Fruit fly (Drosophila melanogaster): Measurements from ENCODE around the gene CHOp24.
A peak's percentile ranks its signal among the peaks of the same experiment; 100 is the strongest.

The CHOp24 gene

dm6 chrX:4493192-4493900, 47.4 kb upstream of the CHOp24 start:
- TF ChIP-seq svp (GFP tag) (peak; percentile 73), Hr39 (GFP tag; optimal IDR thresholded peaks at IDR 0.05) (peak; percentile 41), CG31627 (GFP tag; optimal IDR thresholded peaks at IDR 0.05) (peak; percentile 34), Eip78C (GFP tag) (peak; percentile 57), esn (GFP tag; optimal IDR thresholded peaks at IDR 0.05) (peak; percentile 29), Lpt (GFP tag; optimal IDR thresholded peaks at IDR 0.05) (no peak), CG11902 (GFP tag; optimal IDR thresholded peaks at IDR 0.05) (no peak), lz (GFP tag; optimal IDR thresholded peaks at IDR 0.05) (peak; percentile 31), Smox (GFP tag; optimal IDR thresholded peaks at IDR 0.05) (peak; percentile 38)

- TF ChIP-seq CG34406 (GFP tag; optimal IDR thresholded peaks at IDR 0.05): no peak
- TF ChIP-seq CG6276 (GFP tag; optimal IDR thresholded peaks at IDR 0.05): no peak
- no peak for TF ChIP-seq Gug (GFP tag; IDR thresholded peaks at IDR 0.05)
- TF ChIP-seq Sox14 (GFP tag; optimal IDR thresholded peaks at IDR 0.05): no peak
- peak; percentile 36 for TF ChIP-seq Met (GFP tag; optimal IDR thresholded peaks at IDR 0.05)
- TF ChIP-seq pdm3 (GFP tag; optimal IDR thresholded peaks at IDR 0.05): no peak
- peak; percentile 17 for TF ChIP-seq lz (GFP tag; optimal IDR thresholded peaks at IDR 0.05)
- peak; percentile 12 for TF ChIP-seq cyc (GFP tag; optimal IDR thresholded peaks at IDR 0.05)
- peak; percentile 80 for TF ChIP-seq svp (GFP tag)
- no peak for TF ChIP-seq CG9139 (GFP tag; optimal IDR thresholded peaks at IDR 0.05)
- no peak for TF ChIP-seq CG6808 (GFP tag; optimal IDR thresholded peaks at IDR 0.05)
- TF ChIP-seq CG15336 (GFP tag; IDR thresholded peaks at IDR 0.05): no peak
- TF ChIP-seq Hr4 (GFP tag; optimal IDR thresholded peaks at IDR 0.05): no peak
- no peak for TF ChIP-seq Lpt (GFP tag; optimal IDR thresholded peaks at IDR 0.05)
- TF ChIP-seq Sox15 (GFP tag; optimal IDR thresholded peaks at IDR 0.05): no peak
- TF ChIP-seq CG31627 (GFP tag; optimal IDR thresholded peaks at IDR 0.05): peak; percentile 6
- TF ChIP-seq Hr39 (GFP tag; optimal IDR thresholded peaks at IDR 0.05): peak; percentile 15
- no peak for TF ChIP-seq Eip93F (GFP tag; optimal IDR thresholded peaks at IDR 0.05)
- no peak for TF ChIP-seq dsx (GFP tag; optimal IDR thresholded peaks at IDR 0.05; ENCODE audit: poor library complexity, severe bottlenecking)
- TF ChIP-seq fkh (GFP tag; optimal IDR thresholded peaks at IDR 0.05): no peak
- no peak for TF ChIP-seq salr (GFP tag; optimal IDR thresholded peaks at IDR 0.05)
- TF ChIP-seq Eip78C (GFP tag): peak; percentile 61
- TF ChIP-seq eg (GFP tag; IDR thresholded peaks at IDR 0.05): no peak
- TF ChIP-seq spab (GFP tag; optimal IDR thresholded peaks at IDR 0.05): no peak
- peak; percentile 31 for TF ChIP-seq Sox102F (GFP tag; optimal IDR thresholded peaks at IDR 0.05)
- no peak for TF ChIP-seq CG8319 (GFP tag; optimal IDR thresholded peaks at IDR 0.05)
- TF ChIP-seq fd85E (GFP tag; optimal IDR thresholded peaks at IDR 0.05): no peak
- TF ChIP-seq CG32006 (GFP tag; optimal IDR thresholded peaks at IDR 0.05): no peak
- no peak for TF ChIP-seq CG3919 (GFP tag; optimal IDR thresholded peaks at IDR 0.05)
- no peak for TF ChIP-seq OdsH (GFP tag; optimal IDR thresholded peaks at IDR 0.05)
- peak; percentile 12 for TF ChIP-seq topi (GFP tag; optimal IDR thresholded peaks at IDR 0.05)
- no peak for TF ChIP-seq ss (GFP tag; optimal IDR thresholded peaks at IDR 0.05)
- peak; percentile 25 for TF ChIP-seq esn (GFP tag; optimal IDR thresholded peaks at IDR 0.05)
Observed at dm6 chrX:4498234-4498633, 42.5 kb upstream of the CHOp24 start.

dm6 chrX:4503542-4503941, 37.2 kb upstream of the CHOp24 start:
- TF ChIP-seq Eip75B (GFP tag; optimal IDR thresholded peaks at IDR 0.05) (peak; percentile 11), Met (GFP tag; optimal IDR thresholded peaks at IDR 0.05) (peak; percentile 44), Ets96B (tag; optimal IDR thresholded peaks at IDR 0.05) (peak; percentile 37), pdm3 (GFP tag; optimal IDR thresholded peaks at IDR 0.05) (peak; percentile 30), CG10669 (GFP tag; optimal IDR thresholded peaks at IDR 0.05) (peak; percentile 19), CG1621 (tag; optimal IDR thresholded peaks at IDR 0.05) (peak; percentile 20), lz (GFP tag; optimal IDR thresholded peaks at IDR 0.05) (peak; percentile 41), svp (GFP tag) (peak; percentile 77), Hr39 (GFP tag; optimal IDR thresholded peaks at IDR 0.05) (peak; percentile 51), CG6808 (GFP tag; optimal IDR thresholded peaks at IDR 0.05) (peak; percentile 31), cyc (GFP tag; optimal IDR thresholded peaks at IDR 0.05) (peak; percentile 35), achi (GFP tag; optimal IDR thresholded peaks at IDR 0.05) (peak; percentile 34), dac (GFP tag; optimal IDR thresholded peaks at IDR 0.05) (no peak), CG6792 (GFP tag; optimal IDR thresholded peaks at IDR 0.05) (peak; percentile 29), fd59A (GFP tag; optimal IDR thresholded peaks at IDR 0.05) (peak; percentile 36), dsx (GFP tag; optimal IDR thresholded peaks at IDR 0.05; ENCODE audit: poor library complexity, severe bottlenecking) (peak; percentile 13), CG32006 (GFP tag; optimal IDR thresholded peaks at IDR 0.05) (peak; percentile 29), CG3032 (tag; optimal IDR thresholded peaks at IDR 0.05) (peak; percentile 29), Sox14 (GFP tag; optimal IDR thresholded peaks at IDR 0.05) (peak; percentile 34), spab (GFP tag; optimal IDR thresholded peaks at IDR 0.05) (peak; percentile 10), CG6854 (GFP tag; optimal IDR thresholded peaks at IDR 0.05) (no peak), Smox (GFP tag; optimal IDR thresholded peaks at IDR 0.05) (peak; percentile 34), CG15336 (GFP tag; IDR thresholded peaks at IDR 0.05) (no peak), Eip78C (GFP tag) (peak; percentile 35), Sox102F (GFP tag; optimal IDR thresholded peaks at IDR 0.05) (peak; percentile 19)
